Worm (Caenorhabditis elegans) whole organism, midembryonic: ENCODE data around the gene mmcm-1.

ENCODE experiments used
- T22C8.4 ChIP-seq: fragments of 200-800 bp; sonication (Bioruptor generic); IDR thresholded peaks from 2 replicates; pipeline ENCODE4 v1.3.6; 2022; ENCODE audit warnings: missing genetic modification characterization, missing compliant biosample characterization
- cog-1 ChIP-seq: sonication (generic microtip); optimal IDR thresholded peaks from 2 replicates; lab custom pipeline; 2016; ENCODE audit warnings: missing genetic modification characterization, missing compliant biosample characterization
- flt-1 ChIP-seq: fragments of 200-800 bp; sonication (Bioruptor generic); IDR thresholded peaks from 2 replicates; pipeline ENCODE4 v1.3.6; 2022; ENCODE audit warnings: missing genetic modification characterization, missing compliant biosample characterization
- klf-2 ChIP-seq: fragments of 200-800 bp; sonication (Bioruptor generic); conservative IDR thresholded peaks from 2 replicates; pipeline ENCODE4 v1.3.6; 2022; ENCODE audit warnings: missing genetic modification reagents, missing genetic modification characterization, missing compliant biosample characterization
- med-1 ChIP-seq: sonication (generic microtip); optimal IDR thresholded peaks from 2 replicates; lab custom pipeline; 2017; ENCODE audit warnings: missing genetic modification characterization, mild to moderate bottlenecking, missing compliant biosample characterization, antibody characterized with exemption, missing genetic modification reagents; ENCODE audit not compliant: insufficient read depth
- ref-1 ChIP-seq: fragments of 200-800 bp; sonication (Bioruptor generic); conservative IDR thresholded peaks from 2 replicates; pipeline ENCODE4 v1.3.6; 2022; ENCODE audit warnings: missing genetic modification reagents, missing genetic modification characterization, missing compliant biosample characterization
- tab-1 ChIP-seq: fragments of 200-800 bp; sonication (Bioruptor generic); IDR thresholded peaks from 2 replicates; pipeline ENCODE4 v1.3.6; 2022; ENCODE audit warnings: missing genetic modification characterization, missing compliant biosample characterization
- ztf-23 ChIP-seq: fragments of 200-800 bp; sonication (Bioruptor generic); IDR thresholded peaks from 2 replicates; pipeline ENCODE4 v1.3.6; 2022; ENCODE audit warnings: missing genetic modification reagents, missing genetic modification characterization, missing compliant biosample characterization
- ztf-29 ChIP-seq: fragments of 200-800 bp; sonication (Bioruptor generic); IDR thresholded peaks from 2 replicates; pipeline ENCODE4 v1.3.6; 2022; ENCODE audit warnings: missing genetic modification reagents, missing genetic modification characterization, missing compliant biosample characterization

The mmcm-1 gene

ce11 chrIII:3907587-3907986 is at the start of gene mmcm-1:
Gene mmcm-1 (minus strand): TSS chrIII:3907687.
- TF ChIP-seq med-1, result no peak
- TF ChIP-seq T22C8.4 (GFP tag; lab: Robert Waterston, UW), result no peak
- TF ChIP-seq flt-1 (GFP tag; lab: Robert Waterston, UW), result no peak
- no peak for TF ChIP-seq tab-1
- no peak for TF ChIP-seq cog-1 (tag; lab: Kevin White, UChicago)
- TF ChIP-seq klf-2 (GFP tag; lab: Robert Waterston, UW), result no peak
- TF ChIP-seq ztf-29 (GFP tag; lab: Robert Waterston, UW), result no peak
- no peak for TF ChIP-seq ztf-23 (GFP tag; lab: Robert Waterston, UW)
- no peak for TF ChIP-seq ref-1 (GFP tag; lab: Robert Waterston, UW)

ce11 chrIII:3956293-3956692 is 48.8 kb upstream of the mmcm-1 start, which contains the start of gene F37A8.5:
Gene F37A8.5 (plus strand): TSS chrIII:3956624.
- TF ChIP-seq ztf-23 (GFP tag; lab: Robert Waterston, UW), result no peak
- no peak for TF ChIP-seq ztf-29 (GFP tag; lab: Robert Waterston, UW)

ce11 chrIII:3955674-3956073 is 48.2 kb upstream of the mmcm-1 start:
- TF ChIP-seq cog-1 (tag; lab: Kevin White, UChicago) (no peak), tab-1 (no peak), med-1 (no peak), klf-2 (GFP tag; lab: Robert Waterston, UW) (no peak), ref-1 (GFP tag; lab: Robert Waterston, UW) (no peak), ztf-29 (GFP tag; lab: Robert Waterston, UW) (no peak)

ce11 chrIII:3954828-3955227 is 47.3 kb upstream of the mmcm-1 start:
- TF ChIP-seq ref-1 (GFP tag; lab: Robert Waterston, UW) (no peak), tab-1 (no peak), flt-1 (GFP tag; lab: Robert Waterston, UW) (no peak), ztf-29 (GFP tag; lab: Robert Waterston, UW) (no peak), klf-2 (GFP tag; lab: Robert Waterston, UW) (no peak)

ce11 chrIII:3954220-3954619 is 46.7 kb upstream of the mmcm-1 start:
- no peak for TF ChIP-seq klf-2 (GFP tag; lab: Robert Waterston, UW)
- no peak for TF ChIP-seq T22C8.4 (GFP tag; lab: Robert Waterston, UW)
- no peak for TF ChIP-seq flt-1 (GFP tag; lab: Robert Waterston, UW)
- TF ChIP-seq med-1, result no peak
- TF ChIP-seq ztf-23 (GFP tag; lab: Robert Waterston, UW), result no peak
- no peak for TF ChIP-seq tab-1

- TF ChIP-seq med-1, result no peak
- no peak for TF ChIP-seq cog-1 (tag; lab: Kevin White, UChicago)
Observed at ce11 chrIII:3953235-3953634, 45.7 kb upstream of the mmcm-1 start.

- TF ChIP-seq T22C8.4 (GFP tag; lab: Robert Waterston, UW) (no peak), ztf-23 (GFP tag; lab: Robert Waterston, UW) (no peak), flt-1 (GFP tag; lab: Robert Waterston, UW) (no peak), tab-1 (no peak), cog-1 (tag; lab: Kevin White, UChicago) (no peak), ztf-29 (GFP tag; lab: Robert Waterston, UW) (no peak), klf-2 (GFP tag; lab: Robert Waterston, UW) (no peak), ref-1 (GFP tag; lab: Robert Waterston, UW) (no peak), med-1 (no peak)
Observed at ce11 chrIII:3952058-3952457, 44.6 kb upstream of the mmcm-1 start.

ce11 chrIII:3935808-3936207 is 28.3 kb upstream of the mmcm-1 start, which contains the start of gene npl-10:
Gene npl-10 (minus strand): TSS chrIII:3935908.
- TF ChIP-seq med-1 (no peak), ref-1 (GFP tag; lab: Robert Waterston, UW) (no peak), T22C8.4 (GFP tag; lab: Robert Waterston, UW) (no peak), cog-1 (tag; lab: Kevin White, UChicago) (no peak)

- no peak for TF ChIP-seq med-1
Observed at ce11 chrIII:3931423-3931822, 23.9 kb upstream of the mmcm-1 start, which contains the start of gene F37A8.2. Gene F37A8.2 (minus strand): TSS chrIII:3931523.

- no peak for TF ChIP-seq klf-2 (GFP tag; lab: Robert Waterston, UW)
- no peak for TF ChIP-seq ztf-23 (GFP tag; lab: Robert Waterston, UW)
- TF ChIP-seq cog-1 (tag; lab: Kevin White, UChicago), result no peak
- no peak for TF ChIP-seq T22C8.4 (GFP tag; lab: Robert Waterston, UW)
- no peak for TF ChIP-seq med-1
- TF ChIP-seq flt-1 (GFP tag; lab: Robert Waterston, UW), result no peak
- TF ChIP-seq ref-1 (GFP tag; lab: Robert Waterston, UW), result no peak
- no peak for TF ChIP-seq tab-1
- no peak for TF ChIP-seq ztf-29 (GFP tag; lab: Robert Waterston, UW)
Observed at ce11 chrIII:3928136-3928535, 20.6 kb upstream of the mmcm-1 start, which contains the start of gene F37A8.1. Gene F37A8.1 (plus strand): TSS chrIII:3928436.

ce11 chrIII:3927450-3927849 is 20.0 kb upstream of the mmcm-1 start:
- TF ChIP-seq med-1 (no peak), klf-2 (GFP tag; lab: Robert Waterston, UW) (no peak), tab-1 (no peak), T22C8.4 (GFP tag; lab: Robert Waterston, UW) (no peak), ref-1 (GFP tag; lab: Robert Waterston, UW) (no peak), ztf-29 (GFP tag; lab: Robert Waterston, UW) (no peak), cog-1 (tag; lab: Kevin White, UChicago) (no peak)
